In the genomic region with DNA sequence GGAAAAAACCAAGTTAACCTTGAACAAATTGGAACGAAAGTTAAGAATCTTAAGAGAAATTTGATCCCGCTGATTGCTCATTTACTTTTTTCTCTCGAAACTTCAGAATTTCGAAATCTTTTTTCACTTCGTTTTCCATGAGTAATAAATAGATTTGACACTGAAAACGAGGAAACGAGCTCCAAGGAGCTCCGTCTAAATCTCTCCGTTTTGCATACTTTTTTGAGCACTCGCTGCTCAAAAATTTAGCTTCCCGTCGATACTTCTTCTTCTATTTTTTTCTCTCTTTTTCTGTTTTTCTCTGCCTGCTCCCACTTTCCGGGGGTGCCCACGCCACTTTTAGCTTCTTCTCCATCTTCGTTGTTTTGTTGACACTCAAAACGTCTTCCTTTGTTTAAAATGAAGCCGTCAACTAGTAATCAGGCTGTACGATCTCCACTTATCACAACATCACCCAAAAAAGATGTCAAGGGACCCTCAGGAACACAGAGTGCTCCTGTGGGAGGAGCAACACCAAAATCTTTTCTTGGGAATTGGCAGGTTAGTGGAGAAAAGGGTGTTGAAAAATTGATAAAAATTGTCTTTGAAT, we compare ENCODE assay signal across 2 worm cellular contexts.
TF ChIP-seq lines count a peak whose summit lies in the region.

C17H12.10 (plus strand) TSS at position 325 of the 589 bp plus-strand sequence.

TF ChIP-seq in whole organism, L1 larva, 84 proteins besides CTCF, POLR2A, EP300 and RAD21 (continued from another document):
- TF ChIP-seq nhr-47 (tag; optimal IDR thresholded peaks at IDR 0.05; lab: Kevin White, UChicago) (peak; percentile 39), lin-13 (GFP tag; optimal IDR thresholded peaks at IDR 0.05; lab: Kevin White, UChicago) (no peak), lsy-2 (tag; optimal IDR thresholded peaks at IDR 0.05; lab: Kevin White, UChicago) (peak in 1 of 2 experiments; percentile 67), zag-1 (tag; optimal IDR thresholded peaks at IDR 0.05; lab: Kevin White, UChicago) (no peak), snu-23 (GFP tag; optimal IDR thresholded peaks at IDR 0.05; lab: Kevin White, UChicago) (peak; percentile 22), sptf-1 (tag; optimal IDR thresholded peaks at IDR 0.05; lab: Kevin White, UChicago) (no peak), lin-39 (tag; optimal IDR thresholded peaks at IDR 0.05; lab: Kevin White, UChicago) (no peak), ceh-82 (tag; optimal IDR thresholded peaks at IDR 0.05; lab: Kevin White, UChicago) (peak in 2 of 3 experiments; percentile 40 to 42), efl-1 (optimal IDR thresholded peaks at IDR 0.05; lab: Kevin White, UChicago) (peak; percentile 13 to 26), efl-1 (GFP tag; optimal IDR thresholded peaks at IDR 0.05 in 1 of 2; lab: Kevin White, UChicago) (no peak), lin-15B (tag; optimal IDR thresholded peaks at IDR 0.05; lab: Kevin White, UChicago) (no peak), skn-1 (tag; optimal IDR thresholded peaks at IDR 0.05; lab: Kevin White, UChicago) (peak; percentile 56), lin-14 (GFP tag; optimal IDR thresholded peaks at IDR 0.05; lab: Kevin White, UChicago) (peak; percentile 82), snpc-4 (tag; optimal IDR thresholded peaks at IDR 0.05; lab: Kevin White, UChicago) (peak; percentile 32)

TF ChIP-seq in whole organism, L4 larva, 104 proteins besides CTCF, POLR2A, EP300 and RAD21 (continued from another document):
- TF ChIP-seq unc-62 (GFP tag; optimal IDR thresholded peaks at IDR 0.05 in 1 of 2; lab: Kevin White, UChicago) (peak in 1 of 2 experiments; percentile 53), unc-62 (tag; optimal IDR thresholded peaks at IDR 0.05; lab: Kevin White, UChicago) (no peak), hlh-11 (tag; optimal IDR thresholded peaks at IDR 0.05; lab: Kevin White, UChicago) (no peak), T20F7.1 (GFP tag; optimal IDR thresholded peaks at IDR 0.05; lab: Kevin White, UChicago) (no peak), ctbp-1 (GFP tag; IDR thresholded peaks at IDR 0.05; lab: Robert Waterston, UW) (0 out of 2 replicates have a peak, but pooled peaks have one; percentile 46), cey-2 (tag; optimal IDR thresholded peaks at IDR 0.05; lab: Kevin White, UChicago; ENCODE audit: borderline replicate concordance, insufficient read depth) (no peak), mxl-3 (GFP tag; optimal IDR thresholded peaks at IDR 0.05; lab: Kevin White, UChicago) (no peak), nhr-11 (tag; optimal IDR thresholded peaks at IDR 0.05; lab: Kevin White, UChicago) (peak; percentile 31), arid-1 (GFP tag; conservative IDR thresholded peaks at IDR 0.05; lab: Robert Waterston, UW) (no peak), fkh-10 (GFP tag; optimal IDR thresholded peaks at IDR 0.05; lab: Kevin White, UChicago) (peak; percentile 37), tra-1 (GFP tag; IDR thresholded peaks at IDR 0.05; lab: Robert Waterston, UW) (no peak)
